Fruit fly (Drosophila melanogaster) whole organism, embryonic: ENCODE data around the gene CG15209.

Experiments used
- CG10543 ChIP-seq: fragments of 200-800 bp; sonication (Bioruptor generic); optimal IDR thresholded peaks from 3 replicates; lab custom pipeline; 2017; ENCODE audit warnings: missing biosample characterization, mild to moderate bottlenecking, missing genetic modification characterization, moderate library complexity
- CG12299 ChIP-seq: fragments of 200-800 bp; sonication (Bioruptor generic); optimal IDR thresholded peaks from 2 replicates; lab custom pipeline; 2018; ENCODE audit warnings: missing biosample characterization, mild to moderate bottlenecking, missing genetic modification characterization
- CG1233 ChIP-seq: fragments of 200-800 bp; sonication (Bioruptor generic); optimal IDR thresholded peaks from 4 replicates; lab custom pipeline; 2018; ENCODE audit warnings: missing biosample characterization, mild to moderate bottlenecking, missing genetic modification characterization
- CG12942 ChIP-seq: fragments of 200-800 bp; sonication (Bioruptor generic); optimal IDR thresholded peaks from 3 replicates; lab custom pipeline; 2016; ENCODE audit warnings: missing biosample characterization, missing genetic modification characterization
- CG15696 ChIP-seq: fragments of 200-800 bp; sonication (Bioruptor generic); optimal IDR thresholded peaks from 2 replicates; lab custom pipeline; 2019; ENCODE audit warnings: missing biosample characterization, mild to moderate bottlenecking, missing genetic modification characterization, moderate library complexity
- CG1647 ChIP-seq: fragments of 200-800 bp; sonication (Bioruptor generic); optimal IDR thresholded peaks from 3 replicates; lab custom pipeline; 2016; ENCODE audit warnings: missing biosample characterization, missing genetic modification characterization
- CG17328 ChIP-seq: fragments of 200-800 bp; sonication (Bioruptor generic); IDR thresholded peaks from 2 replicates; pipeline ENCODE4 v1.3.6; 2022; ENCODE audit warnings: missing biosample characterization, missing genetic modification characterization
- CG17568 ChIP-seq: fragments of 200-800 bp; sonication (Bioruptor generic); optimal IDR thresholded peaks from 2 replicates; lab custom pipeline; 2018; ENCODE audit warnings: missing biosample characterization, mild to moderate bottlenecking, missing genetic modification characterization, moderate library complexity
- CG17612 ChIP-seq: fragments of 200-800 bp; sonication (Bioruptor generic); IDR thresholded peaks from 2 replicates; pipeline ENCODE4 v1.3.6; 2022; ENCODE audit warnings: missing biosample characterization, missing genetic modification characterization
- CG1832 ChIP-seq: fragments of 200-800 bp; sonication (Bioruptor generic); optimal IDR thresholded peaks from 2 replicates; lab custom pipeline; 2017; ENCODE audit warnings: missing biosample characterization, mild to moderate bottlenecking, missing genetic modification characterization, inconsistent platforms
- CG32767 ChIP-seq: fragments of 200-800 bp; sonication (Bioruptor generic); IDR thresholded peaks from 2 replicates; pipeline ENCODE4 v1.3.6; 2022; ENCODE audit warnings: missing biosample characterization, missing genetic modification characterization
- CG3407 ChIP-seq: fragments of 200-800 bp; sonication (Bioruptor generic); optimal IDR thresholded peaks from 2 replicates; lab custom pipeline; 2018; ENCODE audit warnings: missing biosample characterization, mild to moderate bottlenecking, missing genetic modification characterization
- CG4328 ChIP-seq: fragments of 200-800 bp; sonication (Bioruptor generic); optimal IDR thresholded peaks from 3 replicates; lab custom pipeline; 2017; ENCODE audit warnings: missing biosample characterization, missing genetic modification reagents, missing genetic modification characterization
- CG4424 ChIP-seq: fragments of 200-800 bp; sonication (Bioruptor generic); optimal IDR thresholded peaks from 3 replicates; lab custom pipeline; 2016; ENCODE audit warnings: missing biosample characterization, missing genetic modification characterization
- CG6175 ChIP-seq: fragments of 200-800 bp; sonication (Bioruptor generic); IDR thresholded peaks from 3 replicates; pipeline ENCODE4 v1.3.6; 2022; ENCODE audit warnings: missing biosample characterization, missing genetic modification characterization
- CG8388 ChIP-seq: fragments of 200-800 bp; sonication (Bioruptor generic); optimal IDR thresholded peaks from 2 replicates; lab custom pipeline; 2019; ENCODE audit warnings: missing biosample characterization, mild to moderate bottlenecking, missing genetic modification characterization, moderate library complexity
- Camta ChIP-seq: fragments of 200-800 bp; sonication (Bioruptor generic); optimal IDR thresholded peaks from 2 replicates; lab custom pipeline; 2016; ENCODE audit warnings: missing biosample characterization, missing genetic modification characterization
- CkIIα-i1 ChIP-seq: fragments of 200-800 bp; sonication (Bioruptor generic); IDR thresholded peaks from 2 replicates; pipeline ENCODE4 v1.3.6; 2022; ENCODE audit warnings: missing biosample characterization, missing genetic modification characterization
- D19B ChIP-seq: fragments of 200-800 bp; sonication (Bioruptor generic); optimal IDR thresholded peaks from 2 replicates; lab custom pipeline; 2017; ENCODE audit warnings: missing biosample characterization, mild to moderate bottlenecking, missing genetic modification characterization
- Dad ChIP-seq: fragments of 200-800 bp; sonication (Bioruptor generic); optimal IDR thresholded peaks from 3 replicates; lab custom pipeline; 2016; ENCODE audit warnings: missing biosample characterization, missing genetic modification characterization
- Deaf1 ChIP-seq: fragments of 200-800 bp; optimal IDR thresholded peaks from 3 replicates; lab custom pipeline; 2019; ENCODE audit warnings: missing biosample characterization, mild to moderate bottlenecking, missing genetic modification characterization, moderate library complexity
- Dll ChIP-seq: fragments of 200-800 bp; sonication (Bioruptor generic); IDR thresholded peaks from 4 replicates; pipeline ENCODE4 v1.3.6; 2022; ENCODE audit warnings: missing biosample characterization, missing genetic modification characterization; ENCODE audit not compliant: partially characterized antibody
- Dref ChIP-seq: fragments of 200-800 bp; sonication (Bioruptor generic); IDR thresholded peaks from 2 replicates; pipeline ENCODE4 v1.3.6; 2022; ENCODE audit warnings: missing biosample characterization, missing genetic modification characterization
- Ets65A ChIP-seq: fragments of 200-800 bp; sonication (Bioruptor generic); peaks from one replicate; lab custom pipeline; 2016; ENCODE audit warnings: missing biosample characterization, missing genetic modification characterization
- MTF-1 ChIP-seq: fragments of 200-800 bp; sonication (Bioruptor generic); optimal IDR thresholded peaks from 2 replicates; lab custom pipeline; 2018; ENCODE audit warnings: missing biosample characterization, mild to moderate bottlenecking, missing genetic modification characterization, borderline replicate concordance
- Meics ChIP-seq: fragments of 200-800 bp; sonication (Bioruptor generic); optimal IDR thresholded peaks from 2 replicates; lab custom pipeline; 2017; ENCODE audit warnings: missing biosample characterization, mild to moderate bottlenecking, missing genetic modification characterization
- Myb ChIP-seq: fragments of 200-800 bp; sonication (Bioruptor generic); optimal IDR thresholded peaks from 2 replicates; lab custom pipeline; 2016; ENCODE audit warnings: missing biosample characterization, missing genetic modification characterization
- Oaz ChIP-seq: fragments of 200-800 bp; sonication (Bioruptor generic); IDR thresholded peaks from 2 replicates; pipeline ENCODE4 v1.3.6; 2022; ENCODE audit warnings: missing biosample characterization, missing genetic modification characterization
- Rfx ChIP-seq: fragments of 200-800 bp; sonication (Bioruptor generic); IDR thresholded peaks from 2 replicates; pipeline ENCODE4 v1.3.6; 2022; ENCODE audit warnings: missing biosample characterization, missing genetic modification characterization
- Sox100B ChIP-seq: fragments of 200-800 bp; sonication (Bioruptor generic); optimal IDR thresholded peaks from 3 replicates; lab custom pipeline; 2018; ENCODE audit warnings: missing biosample characterization, mild to moderate bottlenecking, missing genetic modification characterization
- ab ChIP-seq: fragments of 200-800 bp; sonication (Bioruptor generic); optimal IDR thresholded peaks from 2 replicates; lab custom pipeline; 2016; ENCODE audit warnings: missing biosample characterization, missing genetic modification characterization
- amos ChIP-seq: fragments of 200-800 bp; sonication (Bioruptor generic); IDR thresholded peaks from 2 replicates; pipeline ENCODE4 v1.3.6; 2022; ENCODE audit warnings: missing biosample characterization, missing genetic modification characterization; ENCODE audit not compliant: partially characterized antibody
- cas ChIP-seq: fragments of 200-800 bp; sonication (Bioruptor generic); IDR thresholded peaks from 2 replicates; pipeline ENCODE4 v1.3.6; 2022; ENCODE audit warnings: missing biosample characterization, missing genetic modification characterization
- chinmo ChIP-seq: fragments of 200-800 bp; sonication (Bioruptor generic); IDR thresholded peaks from 4 replicates; pipeline ENCODE4 v1.3.6; 2022; ENCODE audit warnings: missing biosample characterization, missing genetic modification characterization; ENCODE audit not compliant: partially characterized antibody
- crp ChIP-seq, 2 experiments: fragments of 200-800 bp; sonication (Bioruptor generic); optimal IDR thresholded peaks; 2 replicates in 1 of 2; 3 replicates in 1 of 2; lab custom pipeline; 2017; ENCODE audit warnings: missing biosample characterization in 2 of 2, missing genetic modification characterization in 2 of 2, mild to moderate bottlenecking in 1 of 2, moderate library complexity in 1 of 2
- cwo ChIP-seq: fragments of 200-800 bp; sonication (Bioruptor generic); optimal IDR thresholded peaks from 3 replicates; lab custom pipeline; 2017; ENCODE audit warnings: missing biosample characterization, missing genetic modification characterization, mild to moderate bottlenecking, moderate library complexity, missing genetic modification reagents
- da ChIP-seq: fragments of 200-800 bp; sonication (Bioruptor generic); optimal IDR thresholded peaks from 2 replicates; lab custom pipeline; 2016; ENCODE audit warnings: missing biosample characterization, missing genetic modification characterization
- dimm ChIP-seq: fragments of 200-800 bp; sonication (Bioruptor generic); IDR thresholded peaks from 2 replicates; pipeline ENCODE4 v1.3.6; 2022; ENCODE audit warnings: missing biosample characterization, missing genetic modification characterization
- dpn ChIP-seq, 2 experiments: fragments of 200-800 bp; sonication (Bioruptor generic); optimal IDR thresholded peaks; 3 replicates each; lab custom pipeline; 2016; ENCODE audit warnings: missing biosample characterization in 2 of 2, missing genetic modification characterization in 2 of 2
- eyg ChIP-seq: fragments of 200-800 bp; sonication (Bioruptor generic); optimal IDR thresholded peaks from 3 replicates; lab custom pipeline; 2016; ENCODE audit warnings: missing biosample characterization, missing genetic modification characterization
- gsb-n ChIP-seq: fragments of 200-800 bp; sonication (Bioruptor generic); optimal IDR thresholded peaks from 3 replicates; lab custom pipeline; 2018; ENCODE audit warnings: missing biosample characterization, mild to moderate bottlenecking, missing genetic modification characterization
- lov ChIP-seq, 2 experiments: fragments of 200-800 bp in 1 of 2; fragments of >200 bp in 1 of 2; sonication (Bioruptor generic) in 1 of 2; IDR thresholded peaks in 1 of 2; optimal IDR thresholded peaks in 1 of 2; 2 replicates in 1 of 2; 3 replicates in 1 of 2; pipeline versions ENCODE4 v1.3.6 to Lab custom; 2017 to 2022; ENCODE audit warnings: missing biosample characterization in 1 of 2, missing genetic modification characterization in 1 of 2
- nau ChIP-seq: fragments of 200-800 bp; sonication (Bioruptor generic); optimal IDR thresholded peaks from 3 replicates; lab custom pipeline; 2017; ENCODE audit warnings: missing biosample characterization, mild to moderate bottlenecking, missing genetic modification characterization, missing genetic modification reagents
- onecut ChIP-seq: fragments of 200-800 bp; sonication (Bioruptor generic); IDR thresholded peaks from 2 replicates; pipeline ENCODE4 v1.3.6; 2022; ENCODE audit warnings: missing biosample characterization, missing genetic modification characterization
- pfk ChIP-seq: fragments of 200-800 bp; sonication (Bioruptor generic); optimal IDR thresholded peaks from 2 replicates; lab custom pipeline; 2018; ENCODE audit warnings: missing biosample characterization, mild to moderate bottlenecking, missing genetic modification characterization, moderate library complexity
- sens ChIP-seq: fragments of 200-800 bp; sonication (Bioruptor generic); peaks from one replicate; lab custom pipeline; 2016; ENCODE audit warnings: missing biosample characterization, missing genetic modification characterization
- seq ChIP-seq: fragments of 200-800 bp; sonication (Bioruptor generic); IDR thresholded peaks from 2 replicates; pipeline ENCODE4 v1.3.6; 2022; ENCODE audit warnings: missing biosample characterization, missing genetic modification characterization
- sqz ChIP-seq: fragments of 200-800 bp; sonication (Bioruptor generic); optimal IDR thresholded peaks from 3 replicates; lab custom pipeline; 2018; ENCODE audit warnings: missing biosample characterization, mild to moderate bottlenecking, missing genetic modification characterization
- tin ChIP-seq: fragments of 200-800 bp; sonication (Bioruptor generic); optimal IDR thresholded peaks from 3 replicates; lab custom pipeline; 2016; ENCODE audit warnings: missing biosample characterization, missing genetic modification characterization
- vfl ChIP-seq: fragments of 200-800 bp; sonication (Bioruptor generic); optimal IDR thresholded peaks from 2 replicates; lab custom pipeline; 2016; ENCODE audit warnings: missing biosample characterization, missing genetic modification characterization

The CG15209 gene

dm6 chrX:10815511-10816080, 26.4 kb upstream of the CG15209 start (continued):
- TF ChIP-seq tin (GFP tag; lab: Kevin White, UChicago) (no peak), Dad (no peak), lov (optimal IDR thresholded peaks at IDR 0.05; lab: Kevin White, UChicago) (no peak), lov (GFP tag; IDR thresholded peaks at IDR 0.05; lab: Robert Waterston, UW) (no peak), eyg (GFP tag; lab: Kevin White, UChicago) (no peak), da (GFP tag; lab: Kevin White, UChicago) (no peak), CG17568 (GFP tag; lab: Kevin White, UChicago) (no peak), CG4328 (GFP tag; lab: Kevin White, UChicago) (no peak), CG17612 (no peak), amos (GFP tag; lab: Robert Waterston, UW) (peak; percentile 52; the same call in 1 of the 2 replicates), gsb-n (tag; lab: Kevin White, UChicago) (no peak), Ets65A (GFP tag; lab: Kevin White, UChicago) (no peak), CG1647 (GFP tag; lab: Kevin White, UChicago) (no peak), Dref (no peak), CG32767 (GFP tag; lab: Robert Waterston, UW) (0 out of 2 replicates have a peak, but pooled peaks have one; percentile 10), D19B (GFP tag; lab: Kevin White, UChicago) (no peak), Myb (GFP tag; lab: Kevin White, UChicago) (no peak), crp (GFP tag; optimal IDR thresholded peaks at IDR 0.05; lab: Kevin White, UChicago) (no peak), nau (GFP tag; lab: Kevin White, UChicago) (no peak), Camta (GFP tag; lab: Kevin White, UChicago) (no peak), cwo (GFP tag; lab: Kevin White, UChicago) (no peak), CG1233 (GFP tag; lab: Kevin White, UChicago) (no peak), Meics (no peak), Sox100B (no peak), Rfx (peak; percentile 20; the same call in 1 of the 2 replicates), CG12299 (no peak), Deaf1 (tag; lab: Kevin White, UChicago) (peak; percentile 84), Oaz (no peak), sqz (peak; percentile 27), dpn (GFP tag; optimal IDR thresholded peaks at IDR 0.05; lab: Kevin White, UChicago) (no peak), CkIIα-i1 (GFP tag; lab: Robert Waterston, UW) (no peak), ab (GFP tag; lab: Kevin White, UChicago) (no peak), seq (GFP tag; lab: Robert Waterston, UW) (peak; percentile 25; the same call in 1 of the 2 replicates), CG4424 (GFP tag; lab: Kevin White, UChicago) (no peak), MTF-1 (GFP tag; lab: Kevin White, UChicago) (no peak), CG12942 (GFP tag; lab: Kevin White, UChicago) (no peak), sens (GFP tag; lab: Kevin White, UChicago) (peak; percentile 70), pfk (no peak), dimm (GFP tag; lab: Robert Waterston, UW) (no peak), CG6175 (0 out of 3 replicates have a peak, but pooled peaks have one; percentile 46), CG8388 (GFP tag; lab: Kevin White, UChicago) (no peak), chinmo (GFP tag; lab: Robert Waterston, UW) (peak; percentile 95), CG1832 (peak; percentile 46), vfl (GFP tag; lab: Kevin White, UChicago) (no peak), Dll (GFP tag; lab: Robert Waterston, UW) (0 out of 4 replicates have a peak, but pooled peaks have one; percentile 39), cas (GFP tag; lab: Robert Waterston, UW) (no peak), CG10543 (peak; percentile 49), CG15696 (tag; lab: Kevin White, UChicago) (no peak), onecut (no peak), CG17328 (GFP tag; lab: Robert Waterston, UW) (0 out of 2 replicates have a peak, but pooled peaks have one; percentile 16), CG3407 (GFP tag; lab: Kevin White, UChicago) (no peak)
